Worm (Caenorhabditis elegans) whole organism, L3 larva: ENCODE results near the gene nol-9.

Experiments used
- R02D3.7 ChIP-seq: fragments of 150-350 bp; optimal IDR thresholded peaks from 2 replicates; lab custom pipeline; 2014; ENCODE audit warnings: missing biosample characterization, missing genetic modification characterization
- ZK546.5 ChIP-seq: sonication (generic microtip); optimal IDR thresholded peaks from 2 replicates; lab custom pipeline; 2017; ENCODE audit warnings: missing biosample characterization, missing genetic modification characterization
- aly-2 ChIP-seq: fragments of 150-350 bp; optimal IDR thresholded peaks from 2 replicates; lab custom pipeline; 2014; ENCODE audit warnings: missing biosample characterization, missing genetic modification characterization
- ama-1 ChIP-seq: fragments of 150-350 bp; optimal IDR thresholded peaks from 2 replicates; lab custom pipeline; 2018
- ceh-16 ChIP-seq: sonication (generic microtip); optimal IDR thresholded peaks from 2 replicates; lab custom pipeline; 2017; ENCODE audit warnings: missing biosample characterization, missing genetic modification characterization
- ceh-28 ChIP-seq: fragments of 150-350 bp; optimal IDR thresholded peaks from 2 replicates; lab custom pipeline; 2014; ENCODE audit warnings: missing biosample characterization, missing genetic modification reagents, missing genetic modification characterization
- ceh-82 ChIP-seq: fragments of 150-350 bp; optimal IDR thresholded peaks from 2 replicates; lab custom pipeline; 2014; ENCODE audit warnings: missing biosample characterization, missing genetic modification characterization
- ceh-9 ChIP-seq: sonication (generic microtip); optimal IDR thresholded peaks from 2 replicates; lab custom pipeline; 2018; ENCODE audit warnings: missing biosample characterization, missing genetic modification characterization
- daf-12 ChIP-seq: fragments of 150-350 bp; optimal IDR thresholded peaks from 2 replicates; lab custom pipeline; 2014; ENCODE audit warnings: missing biosample characterization, missing genetic modification reagents, missing genetic modification characterization
- egl-27 ChIP-seq: sonication (generic microtip); optimal IDR thresholded peaks from 4 replicates; lab custom pipeline; 2017; ENCODE audit warnings: missing biosample characterization, missing genetic modification reagents, missing genetic modification characterization
- egl-5 ChIP-seq: fragments of 150-350 bp; optimal IDR thresholded peaks from 2 replicates; lab custom pipeline; 2017; ENCODE audit warnings: missing biosample characterization, missing genetic modification reagents, missing genetic modification characterization, inconsistent platforms
- elt-1 ChIP-seq: fragments of 150-350 bp; optimal IDR thresholded peaks from 2 replicates; lab custom pipeline; 2014; ENCODE audit warnings: missing biosample characterization, missing genetic modification characterization
- elt-2 ChIP-seq: sonication (generic microtip); optimal IDR thresholded peaks from 2 replicates; lab custom pipeline; 2016; ENCODE audit warnings: missing genetic modification reagents, mild to moderate bottlenecking, missing genetic modification characterization, missing compliant biosample characterization
- elt-3 ChIP-seq, 3 experiments: fragments of 150-350 bp in 1 of 3; sonication (generic microtip) in 2 of 3; optimal IDR thresholded peaks; 2 replicates in 2 of 3; 4 replicates in 1 of 3; lab custom pipeline; 2014 to 2017; ENCODE audit warnings: missing biosample characterization in 3 of 3, missing genetic modification characterization in 3 of 3
- eor-1 ChIP-seq, 2 experiments: fragments of 150-350 bp; optimal IDR thresholded peaks; 2 replicates each; lab custom pipeline; 2014 to 2018; ENCODE audit warnings: missing biosample characterization in 2 of 2, missing genetic modification characterization in 2 of 2
- fkh-10 ChIP-seq: sonication (generic microtip); optimal IDR thresholded peaks from 2 replicates; lab custom pipeline; 2017; ENCODE audit warnings: missing biosample characterization, missing genetic modification reagents, missing genetic modification characterization
- fkh-2 ChIP-seq: fragments of 150-350 bp; optimal IDR thresholded peaks from 2 replicates; lab custom pipeline; 2014; ENCODE audit warnings: missing biosample characterization, missing genetic modification reagents, missing genetic modification characterization
- hmg-11 ChIP-seq: sonication (generic microtip); optimal IDR thresholded peaks from 2 replicates; lab custom pipeline; 2016; ENCODE audit warnings: missing genetic modification characterization, missing compliant biosample characterization
- jun-1 ChIP-seq: fragments of 150-350 bp; optimal IDR thresholded peaks from 2 replicates; lab custom pipeline; 2014; ENCODE audit warnings: missing biosample characterization, missing genetic modification reagents, missing genetic modification characterization
- lin-15B ChIP-seq: fragments of 150-350 bp; optimal IDR thresholded peaks from 2 replicates; lab custom pipeline; 2014; ENCODE audit warnings: missing biosample characterization, missing genetic modification characterization
- lin-39 ChIP-seq: fragments of 150-350 bp; optimal IDR thresholded peaks from 2 replicates; lab custom pipeline; 2018; ENCODE audit warnings: missing biosample characterization, missing genetic modification reagents, missing genetic modification characterization
- mdl-1 ChIP-seq: fragments of 150-350 bp; optimal IDR thresholded peaks from 2 replicates; lab custom pipeline; 2014; ENCODE audit warnings: missing biosample characterization, missing genetic modification characterization
- mml-1 ChIP-seq: fragments of 150-350 bp; sonication (generic microtip); optimal IDR thresholded peaks from 3 replicates; lab custom pipeline; 2014; ENCODE audit warnings: missing biosample characterization, missing genetic modification characterization
- nfya-1 ChIP-seq: sonication (generic microtip); optimal IDR thresholded peaks from 2 replicates; lab custom pipeline; 2017; ENCODE audit warnings: missing genetic modification characterization, mild to moderate bottlenecking, missing compliant biosample characterization, antibody characterized with exemption, moderate library complexity; ENCODE audit not compliant: insufficient read depth
- nhr-11 ChIP-seq: fragments of 150-350 bp; optimal IDR thresholded peaks from 2 replicates; lab custom pipeline; 2014; ENCODE audit warnings: missing biosample characterization, missing genetic modification characterization
- nhr-12 ChIP-seq: fragments of 150-350 bp; optimal IDR thresholded peaks from 2 replicates; lab custom pipeline; 2014; ENCODE audit warnings: missing biosample characterization, missing genetic modification characterization
- nhr-23 ChIP-seq: fragments of 150-350 bp; optimal IDR thresholded peaks from 2 replicates; lab custom pipeline; 2014; ENCODE audit warnings: missing biosample characterization, missing genetic modification reagents, missing genetic modification characterization
- nhr-237 ChIP-seq: fragments of 150-350 bp; optimal IDR thresholded peaks from 2 replicates; lab custom pipeline; 2014; ENCODE audit warnings: missing biosample characterization, missing genetic modification characterization
- nhr-25 ChIP-seq: sonication (generic microtip); optimal IDR thresholded peaks from 2 replicates; lab custom pipeline; 2017; ENCODE audit warnings: missing biosample characterization, missing genetic modification characterization
- nhr-43 ChIP-seq: sonication (generic microtip); optimal IDR thresholded peaks from 2 replicates; lab custom pipeline; 2016; ENCODE audit warnings: mild to moderate bottlenecking, missing genetic modification characterization, missing compliant biosample characterization; ENCODE audit not compliant: poor library complexity, severe bottlenecking
- nhr-67 ChIP-seq: fragments of 150-350 bp; optimal IDR thresholded peaks from 2 replicates; lab custom pipeline; 2014; ENCODE audit warnings: missing biosample characterization, missing genetic modification characterization
- nhr-76 ChIP-seq: fragments of 150-350 bp; sonication (generic microtip); optimal IDR thresholded peaks from 5 replicates; lab custom pipeline; 2014; ENCODE audit warnings: missing biosample characterization, missing genetic modification characterization
- nhr-77 ChIP-seq: fragments of 150-350 bp; optimal IDR thresholded peaks from 2 replicates; lab custom pipeline; 2014; ENCODE audit warnings: missing biosample characterization, missing genetic modification characterization
- pha-4 ChIP-seq: fragments of 150-350 bp; optimal IDR thresholded peaks from 2 replicates; lab custom pipeline; 2014; ENCODE audit warnings: missing biosample characterization, missing genetic modification reagents, missing genetic modification characterization
- pqm-1 ChIP-seq: fragments of 150-350 bp; optimal IDR thresholded peaks from 2 replicates; lab custom pipeline; 2017; ENCODE audit warnings: missing biosample characterization, missing genetic modification characterization, inconsistent platforms
- skn-1 ChIP-seq: fragments of 150-350 bp; optimal IDR thresholded peaks from 2 replicates; lab custom pipeline; 2014; ENCODE audit warnings: missing biosample characterization, missing genetic modification characterization
- snpc-4 ChIP-seq: fragments of 150-350 bp; optimal IDR thresholded peaks from 2 replicates; lab custom pipeline; 2014; ENCODE audit warnings: missing biosample characterization, missing genetic modification characterization
- unc-39 ChIP-seq: sonication (generic microtip); optimal IDR thresholded peaks from 4 replicates; lab custom pipeline; 2017; ENCODE audit warnings: missing biosample characterization, missing genetic modification characterization
- unc-62 ChIP-seq: fragments of 150-350 bp; sonication (generic microtip); optimal IDR thresholded peaks from 4 replicates; lab custom pipeline; 2014; ENCODE audit warnings: missing biosample characterization, missing genetic modification reagents, missing genetic modification characterization
- ztf-11 ChIP-seq: fragments of 150-350 bp; optimal IDR thresholded peaks from 2 replicates; lab custom pipeline; 2014; ENCODE audit warnings: missing biosample characterization, missing genetic modification characterization
- ztf-4 ChIP-seq: fragments of 150-350 bp; optimal IDR thresholded peaks from 2 replicates; lab custom pipeline; 2014; ENCODE audit warnings: missing biosample characterization, missing genetic modification characterization

nol-9 gene

ce11 chrIV:13383763-13384436, 38.4 kb upstream of the nol-9 start, which contains the start of gene rab-19:
TSS of gene rab-19 (minus strand) at chrIV:13384386.
- no peak for TF ChIP-seq skn-1 (tag; lab: Kevin White, UChicago)
- TF ChIP-seq egl-27 (tag; lab: Kevin White, UChicago) = no peak
- TF ChIP-seq ama-1 = no peak
- TF ChIP-seq lin-15B (tag; lab: Kevin White, UChicago) = peak; percentile 13
- TF ChIP-seq nhr-237 (tag; lab: Kevin White, UChicago) = no peak
- no peak for TF ChIP-seq mml-1 (tag; lab: Kevin White, UChicago)
- TF ChIP-seq hmg-11 = peak; percentile 65
- TF ChIP-seq eor-1 (tag; optimal IDR thresholded peaks at IDR 0.05; lab: Kevin White, UChicago) = no peak
- peak; percentile 26 for TF ChIP-seq nfya-1
- no peak for TF ChIP-seq nhr-43
- TF ChIP-seq snpc-4 (tag; lab: Kevin White, UChicago) = no peak
- no peak for TF ChIP-seq R02D3.7 (tag; lab: Kevin White, UChicago)
- TF ChIP-seq lin-39 (tag; lab: Kevin White, UChicago) = peak; percentile 35

- TF ChIP-seq unc-62 (GFP tag; lab: Kevin White, UChicago) (no peak), ceh-16 (tag; lab: Kevin White, UChicago) (no peak), nhr-76 (tag; lab: Kevin White, UChicago) (no peak), ama-1 (peak; percentile 9), ceh-9 (tag; lab: Kevin White, UChicago) (no peak), elt-1 (tag; lab: Kevin White, UChicago) (no peak), fkh-2 (tag; lab: Kevin White, UChicago) (no peak), ztf-4 (no peak), lin-39 (tag; lab: Kevin White, UChicago) (peak; percentile 70), nhr-12 (no peak), aly-2 (tag; lab: Kevin White, UChicago) (no peak), ztf-11 (tag; lab: Kevin White, UChicago) (no peak), fkh-10 (GFP tag; lab: Kevin White, UChicago) (peak; percentile 14), pqm-1 (tag; lab: Kevin White, UChicago) (peak; percentile 9), nhr-23 (tag; lab: Kevin White, UChicago) (peak; percentile 81), pha-4 (tag; lab: Kevin White, UChicago) (peak; percentile 87), snpc-4 (tag; lab: Kevin White, UChicago) (peak; percentile 11), egl-5 (tag; lab: Kevin White, UChicago) (peak; percentile 95), hmg-11 (peak; percentile 66), nhr-237 (tag; lab: Kevin White, UChicago) (no peak), lin-15B (tag; lab: Kevin White, UChicago) (peak; percentile 92), nhr-77 (tag; lab: Kevin White, UChicago) (no peak), nhr-43 (peak; percentile 43), ceh-28 (tag; lab: Kevin White, UChicago) (peak; percentile 54), skn-1 (tag; lab: Kevin White, UChicago) (peak; percentile 32), nhr-67 (no peak), ceh-82 (tag; lab: Kevin White, UChicago) (no peak), elt-3 (tag; optimal IDR thresholded peaks at IDR 0.05; lab: Kevin White, UChicago) (no peak), elt-2 (tag; lab: Kevin White, UChicago) (peak; percentile 28), nhr-11 (no peak), nfya-1 (peak; percentile 82), R02D3.7 (tag; lab: Kevin White, UChicago) (peak; percentile 53), ZK546.5 (tag; lab: Kevin White, UChicago) (no peak), unc-39 (no peak), daf-12 (no peak), egl-27 (tag; lab: Kevin White, UChicago) (no peak), nhr-25 (tag; lab: Kevin White, UChicago) (peak; percentile 72), jun-1 (no peak), mdl-1 (tag; lab: Kevin White, UChicago) (no peak)
Observed at ce11 chrIV:13386043-13386442, 36.3 kb upstream of the nol-9 start, which contains the start of the genes Y62E10A.20, Y62E10A.23 and mdt-9. TSS of gene Y62E10A.20 (minus strand) at chrIV:13386091. TSS of gene Y62E10A.23 (plus strand) at chrIV:13386324. TSS of gene mdt-9 (plus strand) at chrIV:13386380.
